Worm (Caenorhabditis elegans): ENCODE data around the gene nhr-47.

- TF ChIP-seq klf-2 (GFP tag; conservative IDR thresholded peaks at IDR 0.05) (no peak), flt-1 (GFP tag; IDR thresholded peaks at IDR 0.05) (no peak), ztf-23 (GFP tag; IDR thresholded peaks at IDR 0.05) (no peak)
Observed at ce11 chrV:5536240-5536811, 31.3 kb downstream of the nhr-47 start, which contains the start of the genes cox-16 and syp-2.

Measured in whole organism, midembryonic.